Fruit fly (Drosophila melanogaster): ENCODE data around the gene robl37BC.

robl37BC gene

DNA sequence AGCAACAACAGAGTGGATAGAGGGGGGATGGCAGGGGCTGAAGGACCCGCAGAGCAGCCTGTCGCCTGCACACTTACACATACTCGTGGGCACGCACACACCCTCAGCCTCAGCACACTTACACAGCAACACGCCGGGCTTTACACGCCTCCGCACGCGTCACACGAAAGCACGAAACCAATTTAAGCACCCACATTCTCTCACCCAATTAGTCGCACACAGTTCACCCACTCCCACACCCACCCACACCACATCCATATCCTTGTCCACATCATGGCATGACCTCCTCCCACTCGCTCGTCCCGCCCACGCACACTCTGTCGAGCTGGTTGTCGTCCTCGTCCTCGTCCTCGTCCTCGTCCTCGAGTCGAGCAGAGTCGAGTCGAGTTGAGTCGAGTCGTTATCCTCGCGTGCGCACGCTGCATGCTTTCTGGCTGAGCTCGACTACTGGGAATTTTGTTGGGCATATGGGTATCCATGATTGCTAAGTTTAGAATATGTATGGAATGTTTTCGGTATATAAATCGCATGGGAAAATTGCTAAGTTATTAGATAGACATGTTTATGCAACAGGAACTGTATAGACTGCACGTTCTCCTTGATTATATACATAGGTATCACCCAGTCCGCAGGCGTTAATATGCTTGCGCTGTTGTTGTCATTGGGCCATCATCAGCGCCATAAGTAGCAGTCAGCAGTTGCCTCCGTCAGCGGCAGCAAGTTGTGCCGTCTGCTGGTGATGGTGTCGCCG lies 1.4 kb downstream of the robl37BC start (continued):
- TF ChIP-seq p53 (GFP tag; optimal IDR thresholded peaks at IDR 0.05) (peak; percentile 12), kay (GFP tag; optimal IDR thresholded peaks at IDR 0.05) (peak; percentile 58), wek (GFP tag; optimal IDR thresholded peaks at IDR 0.05) (peak; percentile 23), CHES-1-like (GFP tag; optimal IDR thresholded peaks at IDR 0.05) (peak; percentile 80), Oli (tag; optimal IDR thresholded peaks at IDR 0.05) (peak; percentile 84), HmgZ (tag; optimal IDR thresholded peaks at IDR 0.05) (peak; percentile 68), CG7786 (GFP tag; optimal IDR thresholded peaks at IDR 0.05) (peak; percentile 85), HLH4C (GFP tag; IDR thresholded peaks at IDR 0.05; ENCODE audit: partially characterized antibody) (no peak), slp2 (GFP tag; optimal IDR thresholded peaks at IDR 0.05) (peak; percentile 69), NfI (GFP tag; optimal IDR thresholded peaks at IDR 0.05) (peak; percentile 83), pzg (GFP tag; optimal IDR thresholded peaks at IDR 0.05) (no peak), CG17829 (tag; optimal IDR thresholded peaks at IDR 0.05) (peak; percentile 67), bab2 (GFP tag; optimal IDR thresholded peaks at IDR 0.05) (peak; percentile 86), CG6683 (GFP tag; optimal IDR thresholded peaks at IDR 0.05) (peak; percentile 60), cas (GFP tag; IDR thresholded peaks at IDR 0.05) (peak; percentile 83), pb (GFP tag; optimal IDR thresholded peaks at IDR 0.05) (peak; percentile 77), CG7839 (tag; optimal IDR thresholded peaks at IDR 0.05) (peak; percentile 89), Antp (GFP tag; optimal IDR thresholded peaks at IDR 0.05) (peak; percentile 86), tll (GFP tag; optimal IDR thresholded peaks at IDR 0.05) (no peak), knrl (GFP tag; IDR thresholded peaks at IDR 0.05; ENCODE audit: partially characterized antibody) (no peak), bsh (GFP tag; optimal IDR thresholded peaks at IDR 0.05) (peak; percentile 44 to 81), gsb (GFP tag; IDR thresholded peaks at IDR 0.05) (peak; percentile 67), CG6854 (GFP tag; optimal IDR thresholded peaks at IDR 0.05) (peak; percentile 18), CG4360 (GFP tag; IDR thresholded peaks at IDR 0.05) (peak; percentile 36; the same call in 1 of the 2 replicates), zfh1 (GFP tag; IDR thresholded peaks at IDR 0.05) (peak; percentile 84), schlank (tag; optimal IDR thresholded peaks at IDR 0.05) (peak; percentile 75), odd (GFP tag; optimal IDR thresholded peaks at IDR 0.05) (peak; percentile 69), Hmr (GFP tag; optimal IDR thresholded peaks at IDR 0.05) (peak; percentile 93), CG1602 (GFP tag; optimal IDR thresholded peaks at IDR 0.05) (peak; percentile 67), Dek (tag; optimal IDR thresholded peaks at IDR 0.05) (peak; percentile 77), CG13894 (tag; optimal IDR thresholded peaks at IDR 0.05) (peak; percentile 87), CG3163 (GFP tag; optimal IDR thresholded peaks at IDR 0.05) (peak; percentile 44), Med (GFP tag) (peak; percentile 98), croc (GFP tag; conservative IDR thresholded peaks at IDR 0.05) (peak; percentile 71), CG17612 (GFP tag; IDR thresholded peaks at IDR 0.05) (0 out of 2 replicates have a peak, but pooled peaks have one; percentile 23), HHEX (GFP tag; optimal IDR thresholded peaks at IDR 0.05) (peak; percentile 81), lov (optimal IDR thresholded peaks at IDR 0.05) (no peak), lov (GFP tag; IDR thresholded peaks at IDR 0.05) (0 out of 3 replicates have a peak, but pooled peaks have one; percentile 41), CG3726 (GFP tag; IDR thresholded peaks at IDR 0.05) (peak; percentile 69; the same call in 2 of the 3 replicates), repo (GFP tag; optimal IDR thresholded peaks at IDR 0.05) (peak; percentile 57), chif (GFP tag; optimal IDR thresholded peaks at IDR 0.05) (peak; percentile 58 to 73), Rx (GFP tag; IDR thresholded peaks at IDR 0.05) (peak; percentile 80), Hand (GFP tag; optimal IDR thresholded peaks at IDR 0.05) (peak; percentile 88), unpg (GFP tag; optimal IDR thresholded peaks at IDR 0.05) (peak; percentile 74), CG18619 (GFP tag; optimal IDR thresholded peaks at IDR 0.05) (peak; percentile 75), H15 (GFP tag; IDR thresholded peaks at IDR 0.05) (peak; percentile 85), CG11723 (GFP tag; optimal IDR thresholded peaks at IDR 0.05) (peak; percentile 50), CG17186 (GFP tag; optimal IDR thresholded peaks at IDR 0.05) (peak; percentile 27)

All from whole organism, embryonic.